ENCODE assay signal across 2 fruit fly cellular contexts in the genomic region with DNA sequence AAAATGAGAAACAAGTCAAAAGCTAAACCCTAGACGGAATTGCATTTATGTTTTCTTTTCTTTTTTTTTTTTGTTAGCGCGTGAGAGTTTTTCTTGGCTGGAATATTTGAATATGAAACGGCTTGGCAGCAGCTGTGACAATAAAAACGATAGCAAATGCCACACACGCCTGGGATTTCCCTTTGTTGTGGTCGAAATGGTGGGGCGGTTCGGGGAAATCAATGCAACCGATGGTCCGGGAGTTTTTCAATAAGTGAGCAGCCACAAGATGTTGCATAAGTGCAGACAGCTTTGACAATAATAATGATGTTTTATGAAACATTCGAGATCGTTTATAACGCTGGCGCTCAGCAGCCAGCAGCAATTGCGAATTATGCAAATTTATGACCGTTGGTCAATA.
TF ChIP-seq lines count a peak whose summit lies in the region.

No protein-coding gene starts in this region.

- TF ChIP-seq CTCF in whole organism, embryonic (GFP tag; optimal IDR thresholded peaks at IDR 0.05; lab: Kevin White, UChicago), result no peak

TF ChIP-seq in whole organism, embryonic, 481 proteins besides CTCF, POLR2A, EP300 and RAD21:
- no peak for TF ChIP-seq Atf6 (GFP tag; IDR thresholded peaks at IDR 0.05; lab: Robert Waterston, UW)
- no peak for TF ChIP-seq ac (GFP tag; optimal IDR thresholded peaks at IDR 0.05; lab: Kevin White, UChicago)
- peak in 1 of 2 experiments; percentile 56 for TF ChIP-seq Pdp1 (GFP tag; optimal IDR thresholded peaks at IDR 0.05; lab: Kevin White, UChicago)
- peak; percentile 61; the same call in 1 of the 2 replicates for TF ChIP-seq vvl (GFP tag; IDR thresholded peaks at IDR 0.05; lab: Robert Waterston, UW)
- peak; percentile 46 for TF ChIP-seq oc (tag; optimal IDR thresholded peaks at IDR 0.05; lab: Kevin White, UChicago)
- peak; percentile 66 for TF ChIP-seq run (tag; optimal IDR thresholded peaks at IDR 0.05; lab: Kevin White, UChicago)
- no peak for TF ChIP-seq CG33213 (GFP tag; optimal IDR thresholded peaks at IDR 0.05; lab: Kevin White, UChicago)
- no peak for TF ChIP-seq gem (tag; optimal IDR thresholded peaks at IDR 0.05; lab: Kevin White, UChicago)
- no peak for TF ChIP-seq insv (GFP tag; optimal IDR thresholded peaks at IDR 0.05; lab: Kevin White, UChicago)
- TF ChIP-seq CG5245 (GFP tag; optimal IDR thresholded peaks at IDR 0.05; lab: Kevin White, UChicago), result no peak
- TF ChIP-seq CG7786 (GFP tag; optimal IDR thresholded peaks at IDR 0.05; lab: Kevin White, UChicago), result no peak
- TF ChIP-seq CG10979 (tag; optimal IDR thresholded peaks at IDR 0.05; lab: Kevin White, UChicago), result no peak
- peak; percentile 11 for TF ChIP-seq hkb (optimal IDR thresholded peaks at IDR 0.05; lab: Kevin White, UChicago)
- TF ChIP-seq hkb (GFP tag; IDR thresholded peaks at IDR 0.05; lab: Robert Waterston, UW), result no peak
- TF ChIP-seq kni (GFP tag; optimal IDR thresholded peaks at IDR 0.05; lab: Kevin White, UChicago), result no peak
TF ChIP-seq in whole organism, embryonic: peak in this region for 5.

TF ChIP-seq in whole organism, wandering third instar larva, 38 proteins besides CTCF, POLR2A, EP300 and RAD21:
- TF ChIP-seq Dif (GFP tag; optimal IDR thresholded peaks at IDR 0.05; lab: Kevin White, UChicago; ENCODE audit: partially characterized antibody) (no peak), Rel (GFP tag; optimal IDR thresholded peaks at IDR 0.05; lab: Kevin White, UChicago) (no peak), Rel (tag; optimal IDR thresholded peaks at IDR 0.05; lab: Kevin White, UChicago) (peak; percentile 63), fru (GFP tag; optimal IDR thresholded peaks at IDR 0.05; lab: Kevin White, UChicago) (no peak), Mio (GFP tag; optimal IDR thresholded peaks at IDR 0.05; lab: Kevin White, UChicago) (no peak), CrebA (GFP tag; optimal IDR thresholded peaks at IDR 0.05; lab: Kevin White, UChicago; ENCODE audit: borderline replicate concordance) (no peak), GATAd (GFP tag; optimal IDR thresholded peaks at IDR 0.05; lab: Kevin White, UChicago) (no peak), tai (GFP tag; optimal IDR thresholded peaks at IDR 0.05; lab: Kevin White, UChicago) (no peak), Hr83 (GFP tag; optimal IDR thresholded peaks at IDR 0.05; lab: Kevin White, UChicago; ENCODE audit: poor library complexity, severe bottlenecking) (no peak), sv (GFP tag; optimal IDR thresholded peaks at IDR 0.05; lab: Kevin White, UChicago) (no peak)
